Worm (Caenorhabditis elegans) whole organism, late embryonic: Measurements from ENCODE around the gene T22D1.3.

ENCODE experiments used
- C08G9.2 ChIP-seq: sonication (generic microtip); optimal IDR thresholded peaks from 2 replicates; lab custom pipeline; 2016; ENCODE audit warnings: mild to moderate bottlenecking, missing genetic modification characterization, moderate library complexity, missing compliant biosample characterization
- T23F11.4 ChIP-seq: fragments of 200-800 bp; sonication (Bioruptor generic); optimal IDR thresholded peaks from 2 replicates; lab custom pipeline; 2018; ENCODE audit warnings: mild to moderate bottlenecking, missing genetic modification characterization, missing compliant biosample characterization
- Y22D7AL.16 ChIP-seq: sonication (generic microtip); optimal IDR thresholded peaks from 2 replicates; lab custom pipeline; 2016; ENCODE audit warnings: missing genetic modification characterization, missing compliant biosample characterization
- ceh-18 ChIP-seq: sonication (generic microtip); optimal IDR thresholded peaks from 2 replicates; lab custom pipeline; 2016; ENCODE audit warnings: missing genetic modification characterization, missing compliant biosample characterization
- ceh-19 ChIP-seq: fragments of 200-800 bp; sonication (Bioruptor generic); optimal IDR thresholded peaks from 2 replicates; lab custom pipeline; 2018; ENCODE audit warnings: mild to moderate bottlenecking, missing genetic modification characterization, missing compliant biosample characterization
- ceh-2 ChIP-seq: sonication (generic microtip); optimal IDR thresholded peaks from 2 replicates; lab custom pipeline; 2016; ENCODE audit warnings: missing genotype, missing genetic modification characterization, missing compliant biosample characterization
- ceh-22 ChIP-seq: sonication (generic microtip); optimal IDR thresholded peaks from 2 replicates; lab custom pipeline; 2017; ENCODE audit warnings: missing biosample characterization, missing genetic modification characterization
- ceh-30 ChIP-seq: fragments of 150-350 bp; optimal IDR thresholded peaks from 2 replicates; lab custom pipeline; 2014; ENCODE audit warnings: missing biosample characterization, missing genetic modification characterization
- ceh-31 ChIP-seq: sonication (generic microtip); optimal IDR thresholded peaks from 2 replicates; lab custom pipeline; 2016; ENCODE audit warnings: missing genetic modification characterization, missing compliant biosample characterization
- ceh-34 ChIP-seq: sonication (generic microtip); optimal IDR thresholded peaks from 2 replicates; lab custom pipeline; 2016; ENCODE audit warnings: mild to moderate bottlenecking, missing genetic modification characterization, missing compliant biosample characterization
- ceh-45 ChIP-seq: fragments of 200-800 bp; sonication (Bioruptor generic); IDR thresholded peaks from 2 replicates; pipeline ENCODE4 v1.3.6; 2022; ENCODE audit warnings: missing genetic modification reagents, missing genetic modification characterization, missing compliant biosample characterization
- ceh-6 ChIP-seq: fragments of 200-800 bp; sonication (Bioruptor generic); optimal IDR thresholded peaks from 2 replicates; lab custom pipeline; 2018; ENCODE audit warnings: mild to moderate bottlenecking, missing genetic modification characterization, missing compliant biosample characterization
- dmd-4 ChIP-seq: sonication (generic microtip); optimal IDR thresholded peaks from 2 replicates; lab custom pipeline; 2016; ENCODE audit warnings: borderline replicate concordance, missing genetic modification characterization, missing compliant biosample characterization
- elt-2 ChIP-seq: sonication (generic microtip); optimal IDR thresholded peaks from 2 replicates; lab custom pipeline; 2016; ENCODE audit warnings: missing genetic modification reagents, missing genetic modification characterization, missing compliant biosample characterization
- elt-4 ChIP-seq: sonication (generic microtip); optimal IDR thresholded peaks from 2 replicates; lab custom pipeline; 2016; ENCODE audit warnings: missing genetic modification characterization, missing compliant biosample characterization
- ets-4 ChIP-seq: sonication (generic microtip); optimal IDR thresholded peaks from 2 replicates; lab custom pipeline; 2016; ENCODE audit warnings: missing genetic modification characterization, missing compliant biosample characterization
- fkh-6 ChIP-seq: sonication (generic microtip); optimal IDR thresholded peaks from 2 replicates; lab custom pipeline; 2016; ENCODE audit warnings: missing genetic modification characterization, missing compliant biosample characterization
- hlh-13 ChIP-seq: fragments of 200-800 bp; sonication (Bioruptor generic); optimal IDR thresholded peaks from 2 replicates; lab custom pipeline; 2018; ENCODE audit warnings: mild to moderate bottlenecking, missing genetic modification characterization, missing compliant biosample characterization
- hlh-30 ChIP-seq: sonication (generic microtip); optimal IDR thresholded peaks from 2 replicates; lab custom pipeline; 2017; ENCODE audit warnings: antibody characterized with exemption, missing genetic modification characterization, missing compliant biosample characterization; ENCODE audit not compliant: insufficient read depth
- hlh-6 ChIP-seq: sonication (generic microtip); optimal IDR thresholded peaks from 2 replicates; lab custom pipeline; 2016; ENCODE audit warnings: missing genotype, missing genetic modification characterization, missing compliant biosample characterization
- lim-6 ChIP-seq: sonication (generic microtip); optimal IDR thresholded peaks from 2 replicates; lab custom pipeline; 2016; ENCODE audit warnings: missing genetic modification characterization, missing compliant biosample characterization
- lin-11 ChIP-seq: fragments of 200-800 bp; sonication (Bioruptor generic); optimal IDR thresholded peaks from 2 replicates; lab custom pipeline; 2018; ENCODE audit warnings: mild to moderate bottlenecking, missing genetic modification characterization, missing compliant biosample characterization
- madf-2 ChIP-seq: sonication (generic microtip); optimal IDR thresholded peaks from 2 replicates; lab custom pipeline; 2017; ENCODE audit warnings: missing genetic modification characterization, missing compliant biosample characterization
- mec-3 ChIP-seq: sonication (generic microtip); optimal IDR thresholded peaks from 2 replicates; lab custom pipeline; 2016; ENCODE audit warnings: borderline replicate concordance, missing genetic modification characterization, missing compliant biosample characterization
- nfya-1 ChIP-seq: sonication (generic microtip); optimal IDR thresholded peaks from 2 replicates; lab custom pipeline; 2017; ENCODE audit warnings: missing genetic modification characterization, mild to moderate bottlenecking, missing compliant biosample characterization, antibody characterized with exemption, moderate library complexity
- odd-2 ChIP-seq: sonication (generic microtip); optimal IDR thresholded peaks from 2 replicates; lab custom pipeline; 2017; ENCODE audit warnings: antibody characterized with exemption, mild to moderate bottlenecking, missing genetic modification characterization, missing compliant biosample characterization
- pag-3 ChIP-seq: sonication (generic microtip); optimal IDR thresholded peaks from 2 replicates; lab custom pipeline; 2016; ENCODE audit warnings: missing compliant biosample characterization, missing genetic modification characterization, borderline replicate concordance
- pat-9 ChIP-seq: fragments of 200-800 bp; sonication (Bioruptor generic); optimal IDR thresholded peaks from 2 replicates; lab custom pipeline; 2018; ENCODE audit warnings: mild to moderate bottlenecking, missing genetic modification characterization, moderate library complexity, missing compliant biosample characterization
- ref-2 ChIP-seq: sonication (generic microtip); optimal IDR thresholded peaks from 2 replicates; lab custom pipeline; 2016; ENCODE audit warnings: missing genetic modification characterization, missing compliant biosample characterization
- rnt-1 ChIP-seq: sonication (generic microtip); optimal IDR thresholded peaks from 2 replicates; lab custom pipeline; 2016; ENCODE audit warnings: missing genetic modification characterization, missing compliant biosample characterization
- tbx-2 ChIP-seq: sonication (generic microtip); optimal IDR thresholded peaks from 2 replicates; lab custom pipeline; 2016; ENCODE audit warnings: missing genetic modification characterization, missing compliant biosample characterization
- unc-3 ChIP-seq, 2 experiments: fragments of 200-800 bp in 1 of 2; sonication (Bioruptor generic) in 1 of 2; sonication (generic microtip) in 1 of 2; conservative IDR thresholded peaks in 1 of 2; optimal IDR thresholded peaks in 1 of 2; 2 replicates each; pipeline versions ENCODE4 v1.3.6 to Lab custom; 2016 to 2022; ENCODE audit warnings: missing compliant biosample characterization in 2 of 2, missing genetic modification characterization in 2 of 2, missing genetic modification reagents in 1 of 2
- unc-42 ChIP-seq: sonication (generic microtip); optimal IDR thresholded peaks from 2 replicates; lab custom pipeline; 2016; ENCODE audit warnings: missing genotype, missing genetic modification characterization, missing compliant biosample characterization
- unc-55 ChIP-seq: sonication (generic microtip); optimal IDR thresholded peaks from 2 replicates; lab custom pipeline; 2017; ENCODE audit warnings: missing biosample characterization, missing genetic modification reagents, missing genetic modification characterization
- unc-86 ChIP-seq: sonication (generic microtip); optimal IDR thresholded peaks from 2 replicates; lab custom pipeline; 2016; ENCODE audit warnings: missing genetic modification characterization, missing compliant biosample characterization
- ztf-16 ChIP-seq: sonication (generic microtip); optimal IDR thresholded peaks from 2 replicates; lab custom pipeline; 2017; ENCODE audit warnings: missing genetic modification characterization, missing compliant biosample characterization

T22D1.3 gene

DNA sequence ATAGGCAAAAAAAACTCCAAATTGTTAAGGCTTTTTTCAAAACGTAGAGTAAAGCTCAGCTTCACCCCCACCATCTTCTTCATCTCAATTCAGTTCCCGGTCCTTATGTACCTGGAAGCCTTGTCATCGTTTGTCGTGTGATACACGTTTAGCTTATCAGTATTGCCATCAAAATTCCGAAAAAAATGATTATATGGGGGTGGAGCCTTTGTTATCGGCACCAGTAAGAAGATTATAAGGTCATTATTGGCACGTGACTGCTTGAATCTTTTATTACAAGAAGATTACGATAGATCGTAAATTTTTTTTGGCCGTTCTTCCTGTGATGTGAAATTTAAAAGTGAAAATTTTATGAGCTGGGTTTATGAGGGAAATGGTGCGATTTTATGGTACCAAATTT lies 32.9 kb upstream of the T22D1.3 start:
- TF ChIP-seq unc-3 (GFP tag; conservative IDR thresholded peaks at IDR 0.05; lab: Robert Waterston, UW) (no peak), unc-3 (tag; optimal IDR thresholded peaks at IDR 0.05; lab: Kevin White, UChicago) (no peak), elt-2 (tag; lab: Kevin White, UChicago) (peak; percentile 13), ceh-30 (tag; lab: Kevin White, UChicago) (no peak)

DNA sequence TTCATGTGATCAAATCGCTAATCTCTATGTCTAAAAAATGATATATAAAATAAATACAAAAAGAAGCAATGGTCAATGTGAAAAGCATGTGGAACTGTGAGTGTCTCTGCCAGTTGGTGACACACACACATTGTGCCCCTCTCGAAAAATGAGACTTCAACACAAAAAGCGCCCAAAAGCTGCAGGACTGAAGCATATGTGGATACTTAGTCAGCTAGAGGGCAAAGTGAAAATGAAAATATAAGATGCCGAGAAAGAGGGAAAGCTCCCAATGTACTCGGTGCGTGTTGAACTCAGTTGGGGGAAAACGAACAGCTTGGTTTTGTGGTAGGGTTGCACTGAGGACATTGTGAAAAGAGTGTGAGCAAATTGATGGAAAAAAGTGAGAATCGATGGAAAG lies 32.2 kb upstream of the T22D1.3 start:
- TF ChIP-seq ceh-31 (tag; lab: Kevin White, UChicago) (peak; percentile 41), ceh-19 (GFP tag; lab: Kevin White, UChicago) (no peak), ceh-2 (no peak), ceh-18 (tag; lab: Kevin White, UChicago) (peak; percentile 58), tbx-2 (tag; lab: Kevin White, UChicago) (peak; percentile 10), ceh-45 (GFP tag; lab: Robert Waterston, UW) (no peak)

DNA sequence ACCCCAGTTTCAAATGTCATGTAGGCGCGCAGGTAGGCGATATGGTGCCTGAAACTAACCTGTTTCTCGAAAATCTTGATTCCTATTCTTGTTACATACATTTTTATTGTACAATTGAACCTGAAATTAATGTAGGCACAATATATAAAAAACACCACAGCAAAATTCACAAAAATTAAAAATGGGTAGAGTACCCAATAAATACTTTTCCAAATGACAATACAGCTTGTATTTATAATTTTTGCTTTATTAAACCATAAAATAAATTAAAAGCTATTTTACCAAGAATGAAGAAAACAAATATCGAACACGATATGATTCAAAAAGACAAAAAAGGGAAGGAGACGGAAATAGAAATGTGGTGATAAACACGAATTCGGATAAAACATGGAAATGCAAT lies 30.0 kb upstream of the T22D1.3 start, which contains the start of gene tre-2:
TSS of gene tre-2 (minus strand) at position 101 of the 400 bp plus-strand sequence.
- TF ChIP-seq unc-3 (GFP tag; conservative IDR thresholded peaks at IDR 0.05; lab: Robert Waterston, UW), result no peak
- TF ChIP-seq unc-3 (tag; optimal IDR thresholded peaks at IDR 0.05; lab: Kevin White, UChicago), result no peak
- TF ChIP-seq hlh-30 (tag; lab: Kevin White, UChicago), result no peak
- TF ChIP-seq ceh-45 (GFP tag; lab: Robert Waterston, UW), result no peak
- no peak for TF ChIP-seq ref-2 (tag; lab: Kevin White, UChicago)
- no peak for TF ChIP-seq nfya-1
- TF ChIP-seq dmd-4 (tag; lab: Kevin White, UChicago), result no peak
- TF ChIP-seq odd-2 (tag; lab: Kevin White, UChicago), result no peak
- TF ChIP-seq ceh-2, result no peak
- no peak for TF ChIP-seq ceh-34 (tag; lab: Kevin White, UChicago)
- TF ChIP-seq Y22D7AL.16 (tag; lab: Kevin White, UChicago), result no peak

DNA sequence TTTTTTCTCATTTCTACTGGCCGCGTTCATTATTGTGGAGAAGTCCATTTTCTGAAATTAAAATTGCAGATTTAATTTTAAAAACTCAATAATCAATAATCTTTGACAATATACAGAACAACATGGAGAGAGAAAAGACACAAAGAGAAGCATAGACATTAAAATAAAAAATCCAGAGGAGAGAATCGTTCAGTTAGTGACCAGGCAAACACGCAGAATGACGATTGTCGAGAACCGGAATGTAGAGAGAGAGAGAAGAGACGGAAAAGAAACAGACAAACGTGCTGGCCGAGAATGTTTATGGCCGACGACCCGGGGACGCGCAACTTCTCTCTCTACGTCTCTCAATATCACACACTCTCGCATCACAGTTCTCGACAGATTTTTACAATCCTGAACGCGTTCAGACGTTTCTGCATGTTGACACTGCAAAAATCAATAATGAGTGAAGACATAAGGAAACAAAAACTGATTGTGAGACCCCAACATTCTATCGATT lies 25.7 kb upstream of the T22D1.3 start, which contains the start of the genes T05A12.3 and T05A12.4:
TSS of gene T05A12.3 (minus strand) at position 51 of the 499 bp plus-strand sequence.
TSS of gene T05A12.4 (plus strand) at position 348 of the 499 bp plus-strand sequence.
- TF ChIP-seq ztf-16 (tag; lab: Kevin White, UChicago) (no peak), fkh-6 (no peak), ceh-2 (peak; percentile 42), tbx-2 (tag; lab: Kevin White, UChicago) (peak; percentile 40), rnt-1 (peak; percentile 40), ceh-19 (GFP tag; lab: Kevin White, UChicago) (no peak), ref-2 (tag; lab: Kevin White, UChicago) (no peak), ceh-34 (tag; lab: Kevin White, UChicago) (no peak), pag-3 (no peak), unc-42 (tag; lab: Kevin White, UChicago) (no peak), ceh-31 (tag; lab: Kevin White, UChicago) (peak; percentile 89), lim-6 (peak; percentile 40), nfya-1 (peak; percentile 54), hlh-6 (tag; lab: Kevin White, UChicago) (no peak), ets-4 (tag; lab: Kevin White, UChicago) (peak; percentile 62), C08G9.2 (tag; lab: Kevin White, UChicago) (peak; percentile 58)

DNA sequence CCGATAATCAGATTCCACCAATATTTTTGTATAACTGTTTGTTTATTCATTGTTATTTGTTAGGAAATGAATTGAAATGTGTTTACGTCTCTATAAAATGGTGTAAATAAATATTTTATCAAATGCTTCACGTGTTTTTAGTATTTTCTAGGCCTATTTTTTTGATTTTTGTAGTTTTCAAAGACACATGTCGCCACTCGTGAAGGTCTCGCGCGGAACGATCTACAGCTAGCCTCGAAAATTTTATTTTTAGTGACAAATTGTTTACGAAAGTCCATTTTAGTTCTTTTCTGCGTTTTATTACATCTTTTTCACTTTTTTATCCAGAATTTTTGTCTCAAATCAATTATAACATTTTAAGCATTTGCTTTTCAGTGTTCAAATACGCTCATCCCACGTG lies 9.8 kb upstream of the T22D1.3 start, which contains the start of gene T22D1.5:
TSS of gene T22D1.5 (plus strand) at position 376 of the 400 bp plus-strand sequence.
- TF ChIP-seq hlh-13 (GFP tag; lab: Kevin White, UChicago) (no peak), pat-9 (tag; lab: Kevin White, UChicago) (no peak), C08G9.2 (tag; lab: Kevin White, UChicago) (no peak), unc-42 (tag; lab: Kevin White, UChicago) (no peak), lin-11 (tag; lab: Kevin White, UChicago) (no peak)

DNA sequence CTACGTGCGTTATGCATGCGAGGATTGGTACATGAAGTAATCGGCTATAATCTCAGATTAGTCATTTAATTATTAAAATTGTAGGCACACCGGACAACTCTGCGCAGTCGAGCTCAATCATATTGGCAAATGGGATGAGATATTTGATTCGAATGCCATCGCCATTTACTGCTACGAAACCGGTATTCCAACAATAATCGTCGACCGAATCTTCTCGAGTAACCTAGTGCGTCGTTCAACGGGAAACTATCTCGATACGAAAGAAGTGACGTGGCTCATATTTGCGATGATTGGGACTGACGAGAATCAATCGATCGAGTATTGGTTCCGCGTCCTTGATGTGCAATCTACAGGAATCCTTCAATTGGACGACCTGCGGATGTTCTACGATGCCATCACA lies 8.7 kb upstream of the T22D1.3 start:
- no peak for TF ChIP-seq pat-9 (tag; lab: Kevin White, UChicago)
- no peak for TF ChIP-seq ztf-16 (tag; lab: Kevin White, UChicago)
- TF ChIP-seq unc-86 (tag; lab: Kevin White, UChicago), result no peak
- TF ChIP-seq elt-4 (tag; lab: Kevin White, UChicago), result no peak
- TF ChIP-seq T23F11.4 (GFP tag; lab: Kevin White, UChicago), result no peak
- no peak for TF ChIP-seq unc-3 (GFP tag; conservative IDR thresholded peaks at IDR 0.05; lab: Robert Waterston, UW)
- no peak for TF ChIP-seq unc-3 (tag; optimal IDR thresholded peaks at IDR 0.05; lab: Kevin White, UChicago)
- no peak for TF ChIP-seq unc-42 (tag; lab: Kevin White, UChicago)
- no peak for TF ChIP-seq ref-2 (tag; lab: Kevin White, UChicago)
- no peak for TF ChIP-seq madf-2 (tag; lab: Kevin White, UChicago)
- no peak for TF ChIP-seq mec-3
- TF ChIP-seq lin-11 (tag; lab: Kevin White, UChicago), result no peak
- TF ChIP-seq elt-2 (tag; lab: Kevin White, UChicago), result no peak
- no peak for TF ChIP-seq ceh-2
- no peak for TF ChIP-seq ceh-22 (tag; lab: Kevin White, UChicago)
- no peak for TF ChIP-seq unc-55
- no peak for TF ChIP-seq ceh-6 (GFP tag; lab: Kevin White, UChicago)
- TF ChIP-seq Y22D7AL.16 (tag; lab: Kevin White, UChicago), result no peak
- no peak for TF ChIP-seq ceh-34 (tag; lab: Kevin White, UChicago)
